Fruit fly (Drosophila melanogaster) whole organism, embryonic: Measurements from ENCODE around the gene mRpL46.

Source experiments
- Adf1 ChIP-seq: fragments of 200-800 bp; sonication (Bioruptor generic); IDR thresholded peaks from 2 replicates; pipeline ENCODE4 v1.3.6; 2022; ENCODE audit warnings: missing biosample characterization, missing genetic modification characterization
- B-H1 ChIP-seq: fragments of 200-800 bp; sonication (Bioruptor generic); IDR thresholded peaks from 3 replicates; pipeline ENCODE4 v1.3.6; 2022; ENCODE audit warnings: missing biosample characterization, missing genetic modification characterization
- CG10959 ChIP-seq: fragments of 200-800 bp; sonication (Bioruptor generic); IDR thresholded peaks from 2 replicates; pipeline ENCODE4 v1.3.6; 2022; ENCODE audit warnings: missing biosample characterization, missing genetic modification characterization
- CG11695 ChIP-seq: fragments of 200-800 bp; sonication (Bioruptor generic); IDR thresholded peaks from 3 replicates; pipeline ENCODE4 v1.3.6; 2022; ENCODE audit warnings: missing biosample characterization, missing genetic modification characterization
- CG14667 ChIP-seq: fragments of 200-800 bp; sonication (Bioruptor generic); IDR thresholded peaks from 2 replicates; pipeline ENCODE4 v1.3.6; 2022; ENCODE audit warnings: missing biosample characterization, missing genetic modification characterization
- CG14710 ChIP-seq: fragments of 200-800 bp; sonication (Bioruptor generic); optimal IDR thresholded peaks from 3 replicates; lab custom pipeline; 2019; ENCODE audit warnings: missing biosample characterization, mild to moderate bottlenecking, missing genetic modification characterization, moderate library complexity
- CG14860 ChIP-seq: fragments of 200-800 bp; sonication (Bioruptor generic); IDR thresholded peaks from 3 replicates; pipeline ENCODE4 v1.3.6; 2022; ENCODE audit warnings: missing biosample characterization, missing genetic modification characterization; ENCODE audit not compliant: partially characterized antibody
- CG1602 ChIP-seq: fragments of 200-800 bp; sonication (Bioruptor generic); optimal IDR thresholded peaks from 3 replicates; lab custom pipeline; 2016; ENCODE audit warnings: missing biosample characterization, missing genetic modification characterization
- CG2116 ChIP-seq: fragments of 200-800 bp; sonication (Bioruptor generic); optimal IDR thresholded peaks from 3 replicates; lab custom pipeline; 2018; ENCODE audit warnings: missing biosample characterization, mild to moderate bottlenecking, missing genetic modification characterization
- CG31441 ChIP-seq: fragments of 200-800 bp; sonication (Bioruptor generic); IDR thresholded peaks from 2 replicates; pipeline ENCODE4 v1.3.6; 2022; ENCODE audit warnings: missing biosample characterization, missing genetic modification characterization
- CG32532 ChIP-seq: fragments of 200-800 bp; sonication (Bioruptor generic); IDR thresholded peaks from 2 replicates; pipeline ENCODE4 v1.3.6; 2022; ENCODE audit warnings: missing biosample characterization, missing genetic modification characterization
- CG3838 ChIP-seq: fragments of 200-800 bp; sonication (Bioruptor generic); optimal IDR thresholded peaks from 3 replicates; lab custom pipeline; 2016; ENCODE audit warnings: missing biosample characterization, missing genetic modification characterization
- CG3995 ChIP-seq: fragments of 200-800 bp; sonication (Bioruptor generic); optimal IDR thresholded peaks from 3 replicates; lab custom pipeline; 2016; ENCODE audit warnings: missing biosample characterization, missing genetic modification characterization
- CG4360 ChIP-seq: fragments of 200-800 bp; sonication (Bioruptor generic); IDR thresholded peaks from 2 replicates; pipeline ENCODE4 v1.3.6; 2022; ENCODE audit warnings: missing biosample characterization, missing genetic modification characterization
- CG4707 ChIP-seq: fragments of 200-800 bp; sonication (Bioruptor generic); optimal IDR thresholded peaks from 2 replicates; lab custom pipeline; 2018; ENCODE audit warnings: missing biosample characterization, mild to moderate bottlenecking, missing genetic modification characterization, moderate library complexity
- CG9437 ChIP-seq: fragments of 200-800 bp; sonication (Bioruptor generic); optimal IDR thresholded peaks from 2 replicates; lab custom pipeline; 2018; ENCODE audit warnings: missing biosample characterization, mild to moderate bottlenecking, missing genetic modification characterization
- CG9932 ChIP-seq: fragments of 200-800 bp; sonication (Bioruptor generic); IDR thresholded peaks from 2 replicates; pipeline ENCODE4 v1.3.6; 2022; ENCODE audit warnings: missing biosample characterization, missing genetic modification characterization
- CHES-1-like ChIP-seq: fragments of 200-800 bp; sonication (Bioruptor generic); optimal IDR thresholded peaks from 2 replicates; lab custom pipeline; 2016; ENCODE audit warnings: missing biosample characterization, missing genetic modification characterization
- Dad ChIP-seq: fragments of 200-800 bp; sonication (Bioruptor generic); optimal IDR thresholded peaks from 3 replicates; lab custom pipeline; 2016; ENCODE audit warnings: missing biosample characterization, missing genetic modification characterization
- Doc3 ChIP-seq: fragments of 200-800 bp; sonication (Bioruptor generic); IDR thresholded peaks from 3 replicates; pipeline ENCODE4 v1.3.6; 2022; ENCODE audit warnings: missing biosample characterization, missing genetic modification characterization; ENCODE audit not compliant: partially characterized antibody
- Elba2 ChIP-seq: fragments of 200-800 bp; sonication (Bioruptor generic); optimal IDR thresholded peaks from 3 replicates; lab custom pipeline; 2016; ENCODE audit warnings: missing biosample characterization, missing genetic modification characterization
- H2.0 ChIP-seq: fragments of 200-800 bp; sonication (Bioruptor generic); IDR thresholded peaks from 2 replicates; pipeline ENCODE4 v1.3.6; 2022; ENCODE audit warnings: missing biosample characterization, missing genetic modification characterization
- HLH4C ChIP-seq: fragments of 200-800 bp; sonication (Bioruptor generic); IDR thresholded peaks from 3 replicates; pipeline ENCODE4 v1.3.6; 2022; ENCODE audit warnings: missing biosample characterization, missing genetic modification characterization; ENCODE audit not compliant: partially characterized antibody
- MTF-1 ChIP-seq: fragments of 200-800 bp; sonication (Bioruptor generic); optimal IDR thresholded peaks from 2 replicates; lab custom pipeline; 2018; ENCODE audit warnings: missing biosample characterization, mild to moderate bottlenecking, missing genetic modification characterization, borderline replicate concordance
- Max ChIP-seq: fragments of 200-800 bp; sonication (Bioruptor generic); optimal IDR thresholded peaks from 2 replicates; lab custom pipeline; 2016; ENCODE audit warnings: missing biosample characterization, mild to moderate bottlenecking, missing genetic modification characterization
- Mrtf ChIP-seq: fragments of 200-800 bp; sonication (Bioruptor generic); IDR thresholded peaks from 3 replicates; pipeline ENCODE4 v1.3.6; 2022; ENCODE audit warnings: missing biosample characterization, missing genetic modification characterization
- Neu2 ChIP-seq: fragments of 200-800 bp; sonication (Bioruptor generic); optimal IDR thresholded peaks from 3 replicates; lab custom pipeline; 2016; ENCODE audit warnings: missing biosample characterization, missing genetic modification characterization, borderline replicate concordance
- Opbp ChIP-seq: fragments of 200-800 bp; sonication (Bioruptor generic); IDR thresholded peaks from 3 replicates; pipeline ENCODE4 v1.3.6; 2022; ENCODE audit warnings: missing biosample characterization, missing genetic modification characterization; ENCODE audit not compliant: partially characterized antibody
- PHDP ChIP-seq: fragments of 200-800 bp; sonication (Bioruptor generic); optimal IDR thresholded peaks from 3 replicates; lab custom pipeline; 2018; ENCODE audit warnings: missing biosample characterization, mild to moderate bottlenecking, missing genetic modification characterization, moderate library complexity
- Pdp1 ChIP-seq, 2 experiments: fragments of 200-800 bp; sonication (Bioruptor generic); optimal IDR thresholded peaks; 3 replicates each; lab custom pipeline; 2016; ENCODE audit warnings: missing biosample characterization in 2 of 2, missing genetic modification characterization in 2 of 2, mild to moderate bottlenecking in 1 of 2, moderate library complexity in 1 of 2
- Ravus ChIP-seq: fragments of 200-800 bp; sonication (Bioruptor generic); IDR thresholded peaks from 2 replicates; pipeline ENCODE4 v1.3.6; 2022; ENCODE audit warnings: missing biosample characterization, missing genetic modification characterization
- Six4 ChIP-seq: fragments of 200-800 bp; sonication (Bioruptor generic); optimal IDR thresholded peaks from 2 replicates; lab custom pipeline; 2016; ENCODE audit warnings: missing biosample characterization, missing genetic modification characterization
- Sox100B ChIP-seq: fragments of 200-800 bp; sonication (Bioruptor generic); optimal IDR thresholded peaks from 3 replicates; lab custom pipeline; 2018; ENCODE audit warnings: missing biosample characterization, mild to moderate bottlenecking, missing genetic modification characterization
- Sry-δ ChIP-seq: fragments of 200-800 bp; sonication (Bioruptor generic); optimal IDR thresholded peaks from 2 replicates; lab custom pipeline; 2016; ENCODE audit warnings: missing biosample characterization, missing genetic modification characterization
- btn ChIP-seq: fragments of 200-800 bp; sonication (Bioruptor generic); optimal IDR thresholded peaks from 2 replicates; lab custom pipeline; 2016; ENCODE audit warnings: missing biosample characterization, missing genetic modification characterization
- chinmo ChIP-seq: fragments of 200-800 bp; sonication (Bioruptor generic); IDR thresholded peaks from 4 replicates; pipeline ENCODE4 v1.3.6; 2022; ENCODE audit warnings: missing biosample characterization, missing genetic modification characterization; ENCODE audit not compliant: partially characterized antibody
- eyg ChIP-seq: fragments of 200-800 bp; sonication (Bioruptor generic); optimal IDR thresholded peaks from 3 replicates; lab custom pipeline; 2016; ENCODE audit warnings: missing biosample characterization, missing genetic modification characterization
- gcm ChIP-seq: fragments of 200-800 bp; sonication (Bioruptor generic); optimal IDR thresholded peaks from 2 replicates; lab custom pipeline; 2019; ENCODE audit warnings: missing biosample characterization, mild to moderate bottlenecking, missing genetic modification characterization, moderate library complexity
- gem ChIP-seq: fragments of 200-800 bp; sonication (Bioruptor generic); optimal IDR thresholded peaks from 2 replicates; lab custom pipeline; 2019; ENCODE audit warnings: missing biosample characterization, mild to moderate bottlenecking, missing genetic modification characterization, moderate library complexity
- ind ChIP-seq: fragments of 200-800 bp; sonication (Bioruptor generic); optimal IDR thresholded peaks from 3 replicates; lab custom pipeline; 2016; ENCODE audit warnings: missing biosample characterization, missing genetic modification characterization
- nau ChIP-seq: fragments of 200-800 bp; sonication (Bioruptor generic); optimal IDR thresholded peaks from 3 replicates; lab custom pipeline; 2017; ENCODE audit warnings: missing biosample characterization, mild to moderate bottlenecking, missing genetic modification characterization, missing genetic modification reagents
- nerfin-2 ChIP-seq: fragments of 200-800 bp; sonication (Bioruptor generic); IDR thresholded peaks from 2 replicates; pipeline ENCODE4 v1.3.6; 2022; ENCODE audit warnings: missing biosample characterization, missing genetic modification characterization; ENCODE audit not compliant: partially characterized antibody
- nmo ChIP-seq: fragments of 200-800 bp; sonication (Bioruptor generic); optimal IDR thresholded peaks from 2 replicates; lab custom pipeline; 2018; ENCODE audit warnings: missing biosample characterization, mild to moderate bottlenecking, missing genetic modification characterization, moderate library complexity
- odd ChIP-seq: fragments of 200-800 bp; sonication (Bioruptor generic); optimal IDR thresholded peaks from 2 replicates; lab custom pipeline; 2017; ENCODE audit warnings: missing biosample characterization, mild to moderate bottlenecking, missing genetic modification characterization
- vvl ChIP-seq: fragments of 200-800 bp; sonication (Bioruptor generic); IDR thresholded peaks from 2 replicates; pipeline ENCODE4 v1.3.6; 2022; ENCODE audit warnings: missing biosample characterization, missing genetic modification characterization
- wek ChIP-seq: fragments of 200-800 bp; sonication (Bioruptor generic); optimal IDR thresholded peaks from 3 replicates; lab custom pipeline; 2018; ENCODE audit warnings: missing biosample characterization, mild to moderate bottlenecking, missing genetic modification characterization, moderate library complexity
- wor ChIP-seq: fragments of 200-800 bp; sonication (Bioruptor generic); IDR thresholded peaks from 2 replicates; pipeline ENCODE4 v1.3.6; 2022; ENCODE audit warnings: missing biosample characterization, missing genetic modification characterization

Gene mRpL46

DNA sequence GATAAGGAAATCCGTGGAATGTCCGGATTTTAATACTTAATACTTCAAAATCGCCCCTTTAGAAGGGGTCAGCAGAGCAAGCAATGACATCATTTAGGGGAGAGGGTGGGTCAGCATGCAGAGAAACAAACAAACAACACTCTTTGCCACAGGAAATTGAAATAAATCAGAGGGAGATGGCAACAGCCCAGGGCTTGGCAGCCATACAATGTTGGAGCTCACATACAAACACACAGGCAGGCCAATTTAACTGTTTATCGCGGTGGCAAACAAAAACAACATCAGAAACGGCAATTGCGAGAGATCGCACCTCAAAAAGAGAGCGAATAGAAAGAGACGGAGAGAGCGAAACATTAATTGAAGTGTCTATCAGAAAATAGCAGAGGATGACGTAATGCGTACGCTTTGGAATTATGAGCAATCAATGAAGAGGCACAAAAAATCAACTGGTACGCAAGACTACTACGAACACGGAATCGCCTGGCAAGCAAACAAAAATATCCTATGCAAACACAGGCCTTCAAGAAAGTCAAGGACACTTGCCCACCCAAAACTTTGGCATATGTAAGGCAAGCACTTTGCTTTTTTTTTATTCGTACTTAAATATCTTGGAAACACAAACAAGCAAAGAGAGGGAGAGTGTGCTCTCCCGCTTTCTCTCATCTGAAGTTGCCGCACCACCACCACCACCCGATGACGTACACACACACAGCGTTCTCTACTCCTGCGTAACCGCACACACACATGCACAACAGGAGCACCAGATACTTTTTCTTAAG lies 17.1 kb downstream of the mRpL46 start (continued):
- TF ChIP-seq wek (GFP tag; lab: Kevin White, UChicago) (peak; percentile 67), Neu2 (GFP tag; lab: Kevin White, UChicago) (no peak), B-H1 (no peak; the same call in 2 of the 3 replicates), CG1602 (GFP tag; lab: Kevin White, UChicago) (no peak), Pdp1 (GFP tag; optimal IDR thresholded peaks at IDR 0.05; lab: Kevin White, UChicago) (peak in 1 of 2 experiments; percentile 99), CG4360 (peak; percentile 85), chinmo (GFP tag; lab: Robert Waterston, UW) (peak; percentile 98), CG11695 (peak; percentile 63; the same call in 1 of the 3 replicates), Sox100B (no peak), MTF-1 (GFP tag; lab: Kevin White, UChicago) (peak; percentile 44)

DNA sequence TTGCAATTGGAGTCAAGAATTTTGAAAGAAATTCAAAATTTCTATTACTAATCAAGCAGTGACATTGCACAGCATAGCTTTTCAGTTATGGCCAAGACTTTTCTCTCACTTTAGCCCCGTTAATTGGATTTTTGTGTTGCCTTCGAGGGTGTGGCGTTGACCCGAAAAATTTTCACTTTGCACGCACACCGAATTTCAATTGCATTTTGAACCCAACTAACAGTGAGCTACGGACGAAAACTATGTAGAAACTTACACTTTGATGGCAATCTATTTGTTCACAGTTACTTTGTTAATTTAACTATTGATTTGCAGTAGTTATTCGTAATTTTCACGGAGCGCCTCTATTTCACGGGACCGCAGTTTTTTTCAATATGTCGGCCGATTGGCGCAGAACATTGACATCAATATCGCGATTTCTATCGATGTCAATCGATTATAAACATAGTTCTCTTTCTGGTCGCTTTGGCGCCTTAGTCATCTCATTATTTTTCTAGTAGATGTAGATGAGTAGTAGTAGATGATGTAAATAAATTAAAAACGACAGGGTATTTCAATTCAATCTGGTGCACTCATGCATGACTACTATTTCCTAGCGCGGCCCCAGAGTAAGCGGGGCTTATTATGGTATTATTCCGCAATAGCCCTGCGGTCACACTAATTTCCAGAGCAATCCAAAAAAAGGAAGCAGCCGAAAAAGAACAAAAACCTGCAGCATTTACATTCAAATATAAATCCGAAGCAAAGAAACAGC lies 17.9 kb downstream of the mRpL46 start, which contains the start of the genes alpha-Spec, dlt and Cdc37:
TSS of gene alpha-Spec (minus strand) at position 386 of the 754 bp plus-strand sequence.
TSS of gene dlt (minus strand) at position 386 of the 754 bp plus-strand sequence.
TSS of gene Cdc37 (plus strand) at position 450 of the 754 bp plus-strand sequence.
- TF ChIP-seq CG4707 (GFP tag; lab: Kevin White, UChicago) (no peak), gcm (no peak), CG14710 (tag; lab: Kevin White, UChicago) (peak; percentile 78), CG2116 (peak; percentile 82), ind (GFP tag; lab: Kevin White, UChicago) (no peak), CG32532 (peak; percentile 9; the same call in 1 of the 2 replicates), CHES-1-like (GFP tag; lab: Kevin White, UChicago) (peak; percentile 17), Adf1 (GFP tag; lab: Robert Waterston, UW) (no peak), Max (no peak), gem (tag; lab: Kevin White, UChicago) (no peak), CG14860 (GFP tag; lab: Robert Waterston, UW) (peak; percentile 79), odd (no peak), Opbp (GFP tag; lab: Robert Waterston, UW) (peak; percentile 74), CG3838 (no peak), Dad (no peak), CG31441 (GFP tag; lab: Robert Waterston, UW) (no peak), Ravus (no peak), Doc3 (peak; percentile 80), vvl (no peak), CG14667 (GFP tag; lab: Robert Waterston, UW) (no peak), CG9932 (GFP tag; lab: Robert Waterston, UW) (no peak), nau (GFP tag; lab: Kevin White, UChicago) (no peak), nerfin-2 (GFP tag; lab: Robert Waterston, UW) (peak; percentile 77), CG3995 (GFP tag; lab: Kevin White, UChicago) (peak; percentile 52), wor (GFP tag; lab: Robert Waterston, UW) (no peak), Six4 (no peak), PHDP (tag; lab: Kevin White, UChicago) (peak; percentile 19), nmo (peak; percentile 54), CG10959 (GFP tag; lab: Robert Waterston, UW) (no peak), CG9437 (GFP tag; lab: Kevin White, UChicago) (peak; percentile 5), H2.0 (GFP tag; lab: Robert Waterston, UW) (no peak), Elba2 (GFP tag; lab: Kevin White, UChicago) (no peak), eyg (GFP tag; lab: Kevin White, UChicago) (peak; percentile 34), Sry-δ (GFP tag; lab: Kevin White, UChicago) (peak; percentile 80), btn (no peak), HLH4C (peak; percentile 88), Mrtf (GFP tag; lab: Robert Waterston, UW) (no peak)
